Worm (Caenorhabditis elegans) whole organism, L3 larva: ENCODE data around the gene T26H5.10.

Experiments used
- aly-2 ChIP-seq: fragments of 150-350 bp; optimal IDR thresholded peaks from 2 replicates; lab custom pipeline; 2014; ENCODE audit warnings: missing biosample characterization, missing genetic modification characterization
- ama-1 ChIP-seq: fragments of 150-350 bp; optimal IDR thresholded peaks from 2 replicates; lab custom pipeline; 2018
- ceh-9 ChIP-seq: sonication (generic microtip); optimal IDR thresholded peaks from 2 replicates; lab custom pipeline; 2018; ENCODE audit warnings: missing biosample characterization, missing genetic modification characterization
- elt-3 ChIP-seq, 3 experiments: fragments of 150-350 bp in 1 of 3; sonication (generic microtip) in 2 of 3; optimal IDR thresholded peaks; 2 replicates in 2 of 3; 4 replicates in 1 of 3; lab custom pipeline; 2014 to 2017; ENCODE audit warnings: missing biosample characterization in 3 of 3, missing genetic modification characterization in 3 of 3
- fkh-10 ChIP-seq: sonication (generic microtip); optimal IDR thresholded peaks from 2 replicates; lab custom pipeline; 2017; ENCODE audit warnings: missing biosample characterization, missing genetic modification reagents, missing genetic modification characterization
- nhr-28 ChIP-seq: fragments of 150-350 bp; optimal IDR thresholded peaks from 2 replicates; lab custom pipeline; 2014; ENCODE audit warnings: missing biosample characterization, missing genetic modification characterization
- snpc-4 ChIP-seq: fragments of 150-350 bp; optimal IDR thresholded peaks from 2 replicates; lab custom pipeline; 2014; ENCODE audit warnings: missing biosample characterization, missing genetic modification characterization
- unc-62 ChIP-seq: fragments of 150-350 bp; sonication (generic microtip); optimal IDR thresholded peaks from 4 replicates; lab custom pipeline; 2014; ENCODE audit warnings: missing biosample characterization, missing genetic modification reagents, missing genetic modification characterization

DNA sequence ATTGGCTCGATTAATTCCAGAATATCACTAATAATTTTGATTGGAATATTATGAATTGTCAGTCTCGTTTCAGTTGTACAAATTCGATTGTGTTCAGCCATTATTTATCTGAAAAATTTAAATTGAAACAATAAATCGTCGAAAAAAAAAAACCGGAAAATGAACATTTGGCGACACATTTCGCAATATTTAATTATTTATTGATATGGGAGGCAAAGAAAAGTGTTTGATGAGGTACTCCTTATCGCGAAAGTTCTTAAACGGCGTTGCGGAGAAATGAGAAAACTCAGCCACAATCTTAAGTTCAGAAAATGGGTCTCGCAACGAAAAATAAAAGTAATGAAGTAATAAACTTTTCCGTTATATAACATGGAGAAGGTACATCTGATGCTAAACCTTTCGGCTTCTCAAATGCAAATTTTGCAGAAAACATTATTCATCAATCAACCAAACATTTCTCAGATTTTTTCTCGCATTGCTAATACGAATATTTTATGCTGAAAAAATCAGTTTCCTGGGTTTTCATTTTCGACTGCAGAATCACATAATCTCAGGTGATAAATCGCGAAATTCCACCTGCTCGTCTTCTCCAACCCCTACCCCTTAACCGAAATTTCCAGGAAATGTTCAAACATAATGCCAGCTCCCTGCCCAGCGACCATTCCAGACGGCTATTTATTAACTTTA is 43.8 kb downstream of the T26H5.10 start, which contains the start of the genes T06E6.15 and sri-7:
- TF ChIP-seq fkh-10 (GFP tag; lab: Kevin White, UChicago) = no peak
- no peak for TF ChIP-seq unc-62
- TF ChIP-seq ceh-9 (tag; lab: Kevin White, UChicago) = no peak
- TF ChIP-seq elt-3 (tag; optimal IDR thresholded peaks at IDR 0.05; lab: Kevin White, UChicago) = no peak
- TF ChIP-seq ama-1 (lab: Kevin White, UChicago) = no peak
- no peak for TF ChIP-seq aly-2 (tag; lab: Kevin White, UChicago)
- no peak for TF ChIP-seq nhr-28 (tag; lab: Kevin White, UChicago)
- TF ChIP-seq snpc-4 (tag; lab: Kevin White, UChicago) = no peak
